Fruit fly (Drosophila melanogaster): ENCODE data around the gene arx.

arx gene

dm6 chr3L:18861893-18862292 lies 39.5 kb downstream of the arx start:
- TF ChIP-seq noc (tag; optimal IDR thresholded peaks at IDR 0.05), result no peak

dm6 chr3L:18860467-18860866 lies 40.9 kb downstream of the arx start:
- TF ChIP-seq noc (tag; optimal IDR thresholded peaks at IDR 0.05), result no peak

- TF ChIP-seq noc (tag; optimal IDR thresholded peaks at IDR 0.05), result no peak
Observed at dm6 chr3L:18854412-18854811, 46.9 kb downstream of the arx start.

dm6 chr3L:18853439-18853838 lies 47.9 kb downstream of the arx start:
- no peak for TF ChIP-seq noc (tag; optimal IDR thresholded peaks at IDR 0.05)

- no peak for TF ChIP-seq noc (tag; optimal IDR thresholded peaks at IDR 0.05)
Observed at dm6 chr3L:18852223-18852622, 49.1 kb downstream of the arx start.
